Fruit fly (Drosophila melanogaster) whole organism, embryonic: ENCODE results near the gene tup.

Experiments
- Asciz ChIP-seq: fragments of 200-800 bp; sonication (Bioruptor generic); optimal IDR thresholded peaks from 2 replicates; lab custom pipeline; 2017; ENCODE audit warnings: missing biosample characterization, mild to moderate bottlenecking, missing genetic modification characterization, missing genetic modification reagents
- Atf-2 ChIP-seq: fragments of 200-800 bp; sonication (Bioruptor generic); optimal IDR thresholded peaks from 2 replicates; lab custom pipeline; 2016; ENCODE audit warnings: missing biosample characterization, missing genetic modification characterization
- Bteb2 ChIP-seq: fragments of 200-800 bp; sonication (Bioruptor generic); optimal IDR thresholded peaks from 2 replicates; lab custom pipeline; 2016; ENCODE audit warnings: missing biosample characterization, missing genetic modification characterization
- CG1024 ChIP-seq: fragments of 200-800 bp; sonication (Bioruptor generic); IDR thresholded peaks from 2 replicates; pipeline ENCODE4 v1.3.6; 2022; ENCODE audit warnings: missing biosample characterization, missing genetic modification characterization
- CG12155 ChIP-seq: fragments of 200-800 bp; sonication (Bioruptor generic); optimal IDR thresholded peaks from 3 replicates; lab custom pipeline; 2016; ENCODE audit warnings: missing biosample characterization, missing genetic modification characterization
- CG13624 ChIP-seq: fragments of 200-800 bp; sonication (Bioruptor generic); optimal IDR thresholded peaks from 2 replicates; lab custom pipeline; 2016; ENCODE audit warnings: missing biosample characterization, missing genetic modification characterization
- CG13775 ChIP-seq: fragments of 200-800 bp; sonication (Bioruptor generic); optimal IDR thresholded peaks from 3 replicates; lab custom pipeline; 2017; ENCODE audit warnings: missing biosample characterization, mild to moderate bottlenecking, missing genetic modification characterization
- CG15269 ChIP-seq: fragments of 200-800 bp; sonication (Bioruptor generic); optimal IDR thresholded peaks from 2 replicates; lab custom pipeline; 2018; ENCODE audit warnings: missing biosample characterization, mild to moderate bottlenecking, missing genetic modification characterization, moderate library complexity
- CG1529 ChIP-seq: fragments of 200-800 bp; sonication (Bioruptor generic); optimal IDR thresholded peaks from 3 replicates; lab custom pipeline; 2018; ENCODE audit warnings: missing biosample characterization, missing genetic modification characterization
- CG17385 ChIP-seq: fragments of 200-800 bp; sonication (Bioruptor generic); optimal IDR thresholded peaks from 3 replicates; lab custom pipeline; 2018; ENCODE audit warnings: missing biosample characterization, mild to moderate bottlenecking, missing genetic modification characterization
- CG18262 ChIP-seq: fragments of 200-800 bp; optimal IDR thresholded peaks from 3 replicates; lab custom pipeline; 2019; ENCODE audit warnings: missing biosample characterization, mild to moderate bottlenecking, missing genetic modification characterization, moderate library complexity
- CG33213 ChIP-seq: fragments of 200-800 bp; sonication (Bioruptor generic); optimal IDR thresholded peaks from 3 replicates; lab custom pipeline; 2016; ENCODE audit warnings: missing biosample characterization, missing genetic modification characterization
- CG6654 ChIP-seq: fragments of 200-800 bp; sonication (Bioruptor generic); optimal IDR thresholded peaks from 2 replicates; lab custom pipeline; 2017; ENCODE audit warnings: missing biosample characterization, mild to moderate bottlenecking, missing genetic modification characterization
- CG6689 ChIP-seq: fragments of 200-800 bp; sonication (Bioruptor generic); IDR thresholded peaks from 2 replicates; pipeline ENCODE4 v1.3.6; 2022; ENCODE audit warnings: missing biosample characterization, missing genetic modification characterization
- CG7556 ChIP-seq: fragments of 200-800 bp; sonication (Bioruptor generic); optimal IDR thresholded peaks from 2 replicates; lab custom pipeline; 2017; ENCODE audit warnings: missing biosample characterization, mild to moderate bottlenecking, missing genetic modification characterization
- CG8924 ChIP-seq: fragments of 200-800 bp; optimal IDR thresholded peaks from 3 replicates; lab custom pipeline; 2019; ENCODE audit warnings: missing biosample characterization, mild to moderate bottlenecking, missing genetic modification characterization, moderate library complexity
- CG9609 ChIP-seq: fragments of 200-800 bp; sonication (Bioruptor generic); optimal IDR thresholded peaks from 3 replicates; lab custom pipeline; 2016; ENCODE audit warnings: missing biosample characterization, missing genetic modification characterization
- CoRest ChIP-seq: fragments of 200-800 bp; sonication (Bioruptor generic); optimal IDR thresholded peaks from 3 replicates; lab custom pipeline; 2018; ENCODE audit warnings: missing biosample characterization, mild to moderate bottlenecking, missing genetic modification characterization, moderate library complexity
- Dek ChIP-seq: fragments of 200-800 bp; sonication (Bioruptor generic); optimal IDR thresholded peaks from 3 replicates; lab custom pipeline; 2019; ENCODE audit warnings: missing biosample characterization, mild to moderate bottlenecking, missing genetic modification characterization, moderate library complexity
- H2.0 ChIP-seq: fragments of 200-800 bp; sonication (Bioruptor generic); IDR thresholded peaks from 2 replicates; pipeline ENCODE4 v1.3.6; 2022; ENCODE audit warnings: missing biosample characterization, missing genetic modification characterization
- Hr51 ChIP-seq, 2 experiments: fragments of 200-800 bp; sonication (Bioruptor generic); optimal IDR thresholded peaks; 2 replicates in 1 of 2; 3 replicates in 1 of 2; lab custom pipeline; 2016 to 2018; ENCODE audit warnings: missing biosample characterization in 2 of 2, missing genetic modification characterization in 2 of 2, mild to moderate bottlenecking in 1 of 2, moderate library complexity in 1 of 2
- Max ChIP-seq: fragments of 200-800 bp; sonication (Bioruptor generic); optimal IDR thresholded peaks from 2 replicates; lab custom pipeline; 2016; ENCODE audit warnings: missing biosample characterization, mild to moderate bottlenecking, missing genetic modification characterization
- NfI ChIP-seq: fragments of 200-800 bp; sonication (Bioruptor generic); optimal IDR thresholded peaks from 3 replicates; lab custom pipeline; 2018; ENCODE audit warnings: missing biosample characterization, mild to moderate bottlenecking, missing genetic modification characterization, moderate library complexity
- PHDP ChIP-seq: fragments of 200-800 bp; sonication (Bioruptor generic); optimal IDR thresholded peaks from 3 replicates; lab custom pipeline; 2018; ENCODE audit warnings: missing biosample characterization, mild to moderate bottlenecking, missing genetic modification characterization, moderate library complexity
- Stat92E ChIP-seq, 3 experiments: fragments of >200 bp in 2 of 3; fragments of 200-800 bp in 1 of 3; sonication (Bioruptor generic) in 1 of 3; optimal IDR thresholded peaks; 2 replicates each; lab custom pipeline; 2017 to 2019; ENCODE audit warnings: missing biosample characterization in 3 of 3, missing genetic modification characterization in 3 of 3, mild to moderate bottlenecking in 1 of 3, moderate library complexity in 1 of 3
- Taf1 ChIP-seq: fragments of 200-800 bp; sonication (Bioruptor generic); IDR thresholded peaks from 2 replicates; pipeline ENCODE4 v1.3.6; 2022; ENCODE audit warnings: missing biosample characterization, missing genetic modification characterization
- Xbp1 ChIP-seq: fragments of 200-800 bp; sonication (Bioruptor generic); optimal IDR thresholded peaks from 3 replicates; lab custom pipeline; 2016; ENCODE audit warnings: missing biosample characterization, mild to moderate bottlenecking, missing genetic modification characterization
- Xrp1 ChIP-seq: fragments of 200-800 bp; sonication (Bioruptor generic); IDR thresholded peaks from 2 replicates; pipeline ENCODE4 v1.3.6; 2022; ENCODE audit warnings: missing biosample characterization, missing genetic modification characterization
- al ChIP-seq: fragments of 200-800 bp; sonication (Bioruptor generic); IDR thresholded peaks from 2 replicates; pipeline ENCODE4 v1.3.6; 2022; ENCODE audit warnings: missing biosample characterization, missing genetic modification characterization
- ara ChIP-seq: fragments of 200-800 bp; sonication (Bioruptor generic); IDR thresholded peaks from 2 replicates; pipeline ENCODE4 v1.3.6; 2022; ENCODE audit warnings: missing biosample characterization, missing genetic modification characterization
- caup ChIP-seq: fragments of 200-800 bp; sonication (Bioruptor generic); optimal IDR thresholded peaks from 3 replicates; lab custom pipeline; 2017; ENCODE audit warnings: missing biosample characterization, mild to moderate bottlenecking, missing genetic modification characterization, moderate library complexity; ENCODE audit not compliant: severe bottlenecking
- cg ChIP-seq: fragments of 200-800 bp; sonication (Bioruptor generic); optimal IDR thresholded peaks from 3 replicates; lab custom pipeline; 2019; ENCODE audit warnings: missing biosample characterization, mild to moderate bottlenecking, missing genetic modification characterization, moderate library complexity
- chm ChIP-seq: fragments of 200-800 bp; sonication (Bioruptor generic); IDR thresholded peaks from 2 replicates; pipeline ENCODE4 v1.3.6; 2022; ENCODE audit warnings: missing biosample characterization, missing genetic modification characterization
- dpn ChIP-seq, 2 experiments: fragments of 200-800 bp; sonication (Bioruptor generic); optimal IDR thresholded peaks; 3 replicates each; lab custom pipeline; 2016; ENCODE audit warnings: missing biosample characterization in 2 of 2, missing genetic modification characterization in 2 of 2
- fd102C ChIP-seq: fragments of 200-800 bp; sonication (Bioruptor generic); optimal IDR thresholded peaks from 2 replicates; lab custom pipeline; 2018; ENCODE audit warnings: missing biosample characterization, mild to moderate bottlenecking, missing genetic modification characterization, moderate library complexity
- fd96Cb ChIP-seq: fragments of 200-800 bp; sonication (Bioruptor generic); optimal IDR thresholded peaks from 2 replicates; lab custom pipeline; 2018; ENCODE audit warnings: missing biosample characterization, mild to moderate bottlenecking, missing genetic modification characterization, moderate library complexity
- gem ChIP-seq: fragments of 200-800 bp; sonication (Bioruptor generic); optimal IDR thresholded peaks from 2 replicates; lab custom pipeline; 2019; ENCODE audit warnings: missing biosample characterization, mild to moderate bottlenecking, missing genetic modification characterization, moderate library complexity
- gro ChIP-seq: fragments of 200-800 bp; sonication (Bioruptor generic); optimal IDR thresholded peaks from 2 replicates; lab custom pipeline; 2016; ENCODE audit warnings: missing biosample characterization, missing genetic modification characterization
- ham ChIP-seq: fragments of 200-800 bp; sonication (Bioruptor generic); IDR thresholded peaks from 2 replicates; pipeline ENCODE4 v1.3.6; 2022; ENCODE audit warnings: missing biosample characterization, missing genetic modification characterization
- hkb ChIP-seq, 2 experiments: fragments of 200-800 bp in 1 of 2; fragments of >200 bp in 1 of 2; sonication (Bioruptor generic) in 1 of 2; IDR thresholded peaks in 1 of 2; optimal IDR thresholded peaks in 1 of 2; 2 replicates each; pipeline versions ENCODE4 v1.3.6 to Lab custom; 2017 to 2022; ENCODE audit warnings: missing biosample characterization in 1 of 2, missing genetic modification characterization in 1 of 2
- mam ChIP-seq: fragments of 200-800 bp; sonication (Bioruptor generic); optimal IDR thresholded peaks from 3 replicates; lab custom pipeline; 2016; ENCODE audit warnings: missing biosample characterization, missing genetic modification characterization
- pnt ChIP-seq: fragments of 200-800 bp; sonication (Bioruptor generic); optimal IDR thresholded peaks from 3 replicates; lab custom pipeline; 2016; ENCODE audit warnings: missing biosample characterization, missing genetic modification characterization
- psq ChIP-seq: fragments of 200-800 bp; sonication (Bioruptor generic); optimal IDR thresholded peaks from 2 replicates; lab custom pipeline; 2017; ENCODE audit warnings: missing biosample characterization, missing genetic modification characterization
- seq ChIP-seq: fragments of 200-800 bp; sonication (Bioruptor generic); IDR thresholded peaks from 2 replicates; pipeline ENCODE4 v1.3.6; 2022; ENCODE audit warnings: missing biosample characterization, missing genetic modification characterization
- sisA ChIP-seq: fragments of 200-800 bp; sonication (Bioruptor generic); IDR thresholded peaks from 2 replicates; pipeline ENCODE4 v1.3.6; 2022; ENCODE audit warnings: missing biosample characterization, missing genetic modification characterization
- sna ChIP-seq: fragments of 200-800 bp; sonication (Bioruptor generic); IDR thresholded peaks from 2 replicates; pipeline ENCODE4 v1.3.6; 2022; ENCODE audit warnings: missing biosample characterization, missing genetic modification characterization; ENCODE audit not compliant: partially characterized antibody
- stc ChIP-seq: fragments of 200-800 bp; sonication (Bioruptor generic); IDR thresholded peaks from 2 replicates; pipeline ENCODE4 v1.3.6; 2022; ENCODE audit warnings: missing biosample characterization, missing genetic modification characterization
- tap ChIP-seq: fragments of 200-800 bp; optimal IDR thresholded peaks from 3 replicates; lab custom pipeline; 2019; ENCODE audit warnings: missing biosample characterization, mild to moderate bottlenecking, missing genetic modification characterization, moderate library complexity
- twi ChIP-seq: fragments of 200-800 bp; optimal IDR thresholded peaks from 2 replicates; lab custom pipeline; 2019; ENCODE audit warnings: missing biosample characterization, mild to moderate bottlenecking, missing genetic modification characterization, moderate library complexity
- zf30C ChIP-seq: fragments of 200-800 bp; sonication (Bioruptor generic); optimal IDR thresholded peaks from 3 replicates; lab custom pipeline; 2018; ENCODE audit warnings: missing biosample characterization, mild to moderate bottlenecking, missing genetic modification characterization

Gene tup

DNA sequence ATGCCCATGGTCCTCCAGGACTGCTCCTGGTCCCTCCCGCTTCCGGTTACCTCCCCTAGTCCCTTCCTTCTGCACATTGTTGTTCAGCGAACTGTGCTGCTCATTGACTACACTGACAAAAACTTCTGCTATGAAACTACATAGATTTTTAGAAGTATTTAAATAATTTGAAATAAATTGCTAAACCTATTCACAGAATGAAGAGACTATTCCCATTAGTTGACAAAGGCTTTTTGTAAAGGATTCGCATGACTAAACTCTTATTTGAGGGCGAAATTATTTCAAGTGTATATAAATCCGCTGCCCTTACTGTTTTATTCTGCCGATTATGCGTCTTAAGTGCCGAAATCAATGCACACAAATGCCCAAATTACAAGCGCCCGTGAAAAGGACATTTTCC is 40.2 kb upstream of the tup start (continued):
- peak; percentile 12 for TF ChIP-seq CG12155
- peak; percentile 45 for TF ChIP-seq CG7556 (GFP tag; lab: Kevin White, UChicago)
- no peak for TF ChIP-seq ham (GFP tag; lab: Robert Waterston, UW)
- TF ChIP-seq NfI (GFP tag; lab: Kevin White, UChicago) = no peak
- no peak for TF ChIP-seq psq (GFP tag; lab: Kevin White, UChicago)
- TF ChIP-seq CG9609 = peak; percentile 8
- peak; percentile 80 for TF ChIP-seq gem (tag; lab: Kevin White, UChicago)
- TF ChIP-seq cg (GFP tag; lab: Kevin White, UChicago) = no peak
- TF ChIP-seq stc (GFP tag; lab: Robert Waterston, UW) = no peak
- peak; percentile 75 for TF ChIP-seq Xrp1 (GFP tag; lab: Robert Waterston, UW)
- peak in 1 of 2 experiments; percentile 29 for TF ChIP-seq dpn (GFP tag; optimal IDR thresholded peaks at IDR 0.05; lab: Kevin White, UChicago)
- peak; percentile 40 for TF ChIP-seq CoRest
- TF ChIP-seq al (GFP tag; lab: Robert Waterston, UW) = no peak
- TF ChIP-seq Xbp1 = peak; percentile 54
- peak; percentile 42 for TF ChIP-seq pnt
- peak; percentile 57 for TF ChIP-seq fd96Cb (tag; lab: Kevin White, UChicago)
- TF ChIP-seq Bteb2 (GFP tag; lab: Kevin White, UChicago) = no peak
- TF ChIP-seq sna (GFP tag; lab: Robert Waterston, UW) = no peak
- peak; percentile 54 for TF ChIP-seq fd102C (GFP tag; lab: Kevin White, UChicago)
- peak; percentile 4 to 34 for TF ChIP-seq Hr51 (GFP tag; optimal IDR thresholded peaks at IDR 0.05; lab: Kevin White, UChicago)
- peak; percentile 18 for TF ChIP-seq Atf-2 (GFP tag; lab: Kevin White, UChicago)
- TF ChIP-seq tap (tag; lab: Kevin White, UChicago) = peak; percentile 45
- peak; percentile 43; the same call in 1 of the 2 replicates for TF ChIP-seq sisA (GFP tag; lab: Robert Waterston, UW)
- peak; percentile 69 for TF ChIP-seq ara (GFP tag; lab: Robert Waterston, UW)
- peak; percentile 30; the same call in 1 of the 2 replicates for TF ChIP-seq CG1024 (GFP tag; lab: Robert Waterston, UW)
- peak; percentile 41; the same call in 1 of the 2 replicates for TF ChIP-seq CG6689
- TF ChIP-seq zf30C (GFP tag; lab: Kevin White, UChicago) = peak; percentile 78
- no peak for TF ChIP-seq seq (GFP tag; lab: Robert Waterston, UW)
- TF ChIP-seq chm (GFP tag; lab: Robert Waterston, UW) = peak; percentile 39; the same call in 1 of the 2 replicates
- peak; percentile 39 for TF ChIP-seq CG8924 (tag; lab: Kevin White, UChicago)
- TF ChIP-seq PHDP (tag; lab: Kevin White, UChicago) = peak; percentile 23
- TF ChIP-seq gro (GFP tag; lab: Kevin White, UChicago) = no peak
- TF ChIP-seq mam (GFP tag; lab: Kevin White, UChicago) = no peak
- TF ChIP-seq CG18262 (tag; lab: Kevin White, UChicago) = peak; percentile 79
- no peak for TF ChIP-seq Dek (tag; lab: Kevin White, UChicago)
- TF ChIP-seq Max (GFP tag; lab: Kevin White, UChicago) = peak; percentile 22
- TF ChIP-seq Taf1 (GFP tag; lab: Robert Waterston, UW) = no peak
- no peak for TF ChIP-seq CG13624 (GFP tag; lab: Kevin White, UChicago)
- TF ChIP-seq CG6654 = no peak
- peak; percentile 13 for TF ChIP-seq CG17385 (GFP tag; lab: Kevin White, UChicago)
- TF ChIP-seq CG13775 (GFP tag; lab: Kevin White, UChicago) = peak; percentile 43
- TF ChIP-seq CG15269 = peak; percentile 34
- TF ChIP-seq CG1529 = peak; percentile 4
- peak; percentile 36 for TF ChIP-seq Asciz
- TF ChIP-seq Stat92E (GFP tag; optimal IDR thresholded peaks at IDR 0.05; lab: Kevin White, UChicago) = no peak
- TF ChIP-seq caup (GFP tag; lab: Kevin White, UChicago) = no peak
- TF ChIP-seq CG33213 (GFP tag; lab: Kevin White, UChicago) = peak; percentile 9
- TF ChIP-seq hkb (optimal IDR thresholded peaks at IDR 0.05; lab: Kevin White, UChicago) = no peak
- TF ChIP-seq hkb (GFP tag; IDR thresholded peaks at IDR 0.05; lab: Robert Waterston, UW) = peak; percentile 54; the same call in 1 of the 2 replicates
- TF ChIP-seq H2.0 (GFP tag; lab: Robert Waterston, UW) = peak; percentile 38; the same call in 1 of the 2 replicates
- peak; percentile 32 for TF ChIP-seq twi
